Fruit fly (Drosophila melanogaster): ENCODE results near the gene CG15546.
A peak's percentile ranks its signal among the peaks of the same experiment; 100 is the strongest.

DNA sequence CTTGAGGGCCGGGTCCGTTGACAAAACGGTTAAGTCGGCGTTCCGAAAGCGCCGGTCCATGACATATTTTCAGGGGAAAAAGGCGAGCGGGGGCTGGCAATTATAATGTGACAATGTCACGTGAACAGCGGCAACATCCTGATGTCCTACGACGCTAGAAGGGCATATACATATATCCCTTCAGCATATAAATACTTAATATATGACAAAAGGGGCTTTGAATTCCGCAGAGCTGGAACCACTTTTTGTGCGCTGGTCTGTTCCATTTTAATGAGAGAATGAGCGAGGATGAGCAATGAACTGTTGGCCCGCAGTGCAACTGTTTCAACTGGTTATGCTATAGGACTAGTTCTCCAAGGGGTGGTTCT is 15.4 kb downstream of the CG15546 start:
- TF ChIP-seq NK7.1 (GFP tag; optimal IDR thresholded peaks at IDR 0.05) (no peak), pros (GFP tag; optimal IDR thresholded peaks at IDR 0.05) (peak; percentile 19), CG9727 (GFP tag; optimal IDR thresholded peaks at IDR 0.05) (no peak), dm (GFP tag; optimal IDR thresholded peaks at IDR 0.05) (no peak), Ptx1 (GFP tag; IDR thresholded peaks at IDR 0.05) (no peak), oc (tag; optimal IDR thresholded peaks at IDR 0.05) (peak; percentile 29)
